Fruit fly (Drosophila melanogaster): ENCODE measurements around the gene Ppcs.
A peak's percentile ranks its signal among the peaks of the same experiment; 100 is the strongest.

The Ppcs gene

dm6 chr3R:19157997-19158396, 10.3 kb upstream of the Ppcs start:
- no peak for TF ChIP-seq noc (tag; optimal IDR thresholded peaks at IDR 0.05)

dm6 chr3R:19156670-19157402, 9.1 kb upstream of the Ppcs start, which contains the start of gene nanos:
Gene nanos (plus strand): TSS chr3R:19157238.
- peak; percentile 57 for TF ChIP-seq noc (tag; optimal IDR thresholded peaks at IDR 0.05)

dm6 chr3R:19153502-19153983, 5.8 kb upstream of the Ppcs start, which contains the start of gene CG5835:
Gene CG5835 (minus strand): TSS chr3R:19153686.
- TF ChIP-seq noc (tag; optimal IDR thresholded peaks at IDR 0.05) = peak; percentile 61

DNA sequence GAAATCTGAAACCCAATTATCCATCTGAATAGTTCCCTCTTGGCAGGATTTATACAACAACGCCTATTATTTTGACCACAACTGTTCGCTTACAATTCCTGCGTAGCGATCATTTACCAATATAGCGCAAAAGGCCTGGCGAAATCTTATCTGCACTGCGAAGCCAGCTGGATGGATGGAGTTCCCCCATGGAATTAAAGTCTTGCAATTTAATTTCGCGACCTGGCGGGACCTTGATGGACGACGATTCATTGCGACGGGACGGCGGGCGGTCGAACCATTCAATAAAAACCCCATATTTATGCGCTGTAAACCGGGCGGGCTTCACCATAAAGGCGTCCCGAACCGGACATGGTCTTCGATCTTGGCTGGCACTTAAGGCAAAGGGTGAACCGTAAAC, 5.1 kb upstream of the Ppcs start:
- TF ChIP-seq noc (tag; optimal IDR thresholded peaks at IDR 0.05) = no peak

- peak; percentile 83 for TF ChIP-seq noc (tag; optimal IDR thresholded peaks at IDR 0.05)
Measured at dm6 chr3R:19151848-19152787, 4.4 kb upstream of the Ppcs start.

dm6 chr3R:19150856-19151651, 3.3 kb upstream of the Ppcs start:
- no peak for TF ChIP-seq noc (tag; optimal IDR thresholded peaks at IDR 0.05)

DNA sequence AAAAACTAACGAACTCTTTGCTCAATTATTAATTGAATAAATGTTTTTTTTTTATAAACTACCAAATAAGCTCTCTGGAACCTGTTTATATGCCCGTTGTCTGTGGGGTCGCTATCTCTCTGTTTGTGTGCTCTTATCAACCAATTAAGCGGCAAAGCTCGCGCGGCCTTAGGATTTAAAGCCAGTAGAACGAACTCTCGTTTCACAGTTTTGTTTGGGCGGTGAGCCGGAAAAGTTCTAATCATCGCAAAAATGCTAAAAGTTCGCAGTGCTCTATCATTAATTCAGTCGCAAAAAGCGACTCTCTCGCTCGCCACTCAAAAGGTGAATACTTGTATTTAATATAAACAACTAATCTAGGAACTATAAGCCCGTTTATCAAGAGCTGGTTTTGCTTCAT, 12.8 kb downstream of the Ppcs start, which contains the start of gene Cyp12a4:
Gene Cyp12a4 (plus strand): TSS at position 202 of the 400 bp plus-strand sequence.
- peak; percentile 51 for TF ChIP-seq noc (tag; optimal IDR thresholded peaks at IDR 0.05)

dm6 chr3R:19132146-19132833, 15.4 kb downstream of the Ppcs start, which contains the start of gene Cyp12a5:
Gene Cyp12a5 (plus strand): TSS chr3R:19132648.
- peak; percentile 42 for TF ChIP-seq noc (tag; optimal IDR thresholded peaks at IDR 0.05)

- no peak for TF ChIP-seq noc (tag; optimal IDR thresholded peaks at IDR 0.05)
Measured at dm6 chr3R:19118505-19119138, 29.1 kb downstream of the Ppcs start.

DNA sequence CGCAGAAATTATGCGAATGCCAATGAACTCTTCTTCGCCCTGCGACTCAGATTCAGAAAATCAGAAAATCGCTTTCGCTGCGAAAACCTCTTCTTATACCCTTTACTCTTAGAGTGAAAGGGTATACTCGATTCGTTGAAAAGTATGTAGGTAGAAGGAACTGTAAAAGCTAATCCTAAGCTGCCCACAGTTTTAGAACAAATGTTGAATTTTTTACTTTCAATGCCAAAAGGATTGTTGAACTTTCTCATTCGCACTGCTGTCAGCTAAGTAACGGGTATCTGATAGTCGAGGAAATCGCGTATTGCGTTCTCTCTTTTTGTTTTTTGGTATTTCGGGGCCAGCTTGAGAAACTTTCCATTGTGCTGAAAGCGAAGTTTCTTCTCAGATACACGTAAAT, 33.9 kb downstream of the Ppcs start:
- no peak for TF ChIP-seq noc (tag; optimal IDR thresholded peaks at IDR 0.05)

DNA sequence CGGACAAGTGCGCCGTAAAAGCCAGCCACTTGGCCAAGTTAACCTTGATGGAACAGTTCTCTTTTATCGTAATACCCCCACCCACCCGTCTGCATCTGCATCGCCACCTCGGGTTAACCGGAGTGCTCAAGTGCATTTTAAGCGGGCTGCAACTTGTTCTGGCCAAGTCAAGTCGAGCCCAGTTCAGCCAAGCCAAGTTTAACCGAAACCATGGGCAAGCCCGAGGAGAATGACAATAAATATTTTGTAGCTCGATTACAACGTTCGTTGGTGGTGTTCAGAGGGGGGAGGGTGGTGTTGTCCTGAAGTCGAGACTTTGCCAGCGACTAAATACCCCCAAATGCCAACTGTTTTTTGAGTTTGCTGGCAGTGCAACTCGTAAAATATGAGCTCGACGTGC, 35.3 kb downstream of the Ppcs start:
- no peak for TF ChIP-seq noc (tag; optimal IDR thresholded peaks at IDR 0.05)

- TF ChIP-seq noc (tag; optimal IDR thresholded peaks at IDR 0.05) = no peak
Measured at dm6 chr3R:19111159-19111558, 36.6 kb downstream of the Ppcs start.

dm6 chr3R:19108126-19108525, 39.6 kb downstream of the Ppcs start:
- TF ChIP-seq noc (tag; optimal IDR thresholded peaks at IDR 0.05) = no peak

DNA sequence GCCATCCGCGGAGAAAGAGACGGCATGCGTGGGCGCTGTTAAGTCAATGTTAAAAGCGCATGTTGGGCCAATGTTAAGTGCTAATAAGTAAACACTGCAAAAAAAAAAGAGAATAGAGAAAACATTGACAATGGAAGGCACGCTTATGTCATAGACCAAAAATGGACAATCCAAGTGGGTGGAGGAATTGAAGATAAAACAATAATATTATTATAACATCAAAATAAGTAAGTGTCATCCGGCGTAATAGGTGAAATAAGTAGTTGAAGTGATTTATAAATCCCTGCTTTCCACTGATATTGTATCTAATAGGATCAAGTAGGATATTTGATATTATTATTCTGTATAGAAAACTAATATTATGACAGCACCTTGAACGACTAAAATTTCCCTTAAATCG, 40.7 kb downstream of the Ppcs start:
- TF ChIP-seq noc (tag; optimal IDR thresholded peaks at IDR 0.05) = no peak

All from whole organism, larva.